Fruit fly (Drosophila melanogaster): ENCODE results near the gene CG3407.
A peak's percentile ranks its signal among the peaks of the same experiment; 100 is the strongest.

CG3407 gene

DNA sequence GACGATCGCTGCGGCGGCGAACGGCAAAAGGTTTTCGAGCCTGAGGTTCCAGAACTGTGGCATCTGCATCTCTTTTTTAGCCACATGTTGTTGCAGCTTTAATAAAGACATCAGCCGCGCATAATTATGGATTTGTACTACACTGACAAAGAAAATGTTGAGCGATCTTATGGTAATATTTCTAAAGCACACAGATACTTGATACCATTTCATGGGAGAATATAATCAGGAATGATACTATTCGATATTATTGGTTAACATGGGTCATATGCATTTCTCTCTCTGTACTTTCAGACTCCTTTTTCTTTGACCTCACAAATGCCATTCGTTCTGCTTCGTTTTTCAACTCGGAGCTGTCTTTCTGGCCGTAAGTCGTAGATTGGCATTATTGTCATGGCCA is 38.9 kb upstream of the CG3407 start (continued):
- TF ChIP-seq Scr (GFP tag; IDR thresholded peaks at IDR 0.05; ENCODE audit: partially characterized antibody): no peak
- TF ChIP-seq Hmx (GFP tag; optimal IDR thresholded peaks at IDR 0.05): no peak
- TF ChIP-seq nom (GFP tag; optimal IDR thresholded peaks at IDR 0.05): no peak
- TF ChIP-seq tna (GFP tag; IDR thresholded peaks at IDR 0.05; ENCODE audit: partially characterized antibody): no peak
- TF ChIP-seq H2.0 (GFP tag; IDR thresholded peaks at IDR 0.05): no peak
- no peak for TF ChIP-seq gfzf (GFP tag; optimal IDR thresholded peaks at IDR 0.05)
- peak; percentile 5 for TF ChIP-seq CG8924 (tag; optimal IDR thresholded peaks at IDR 0.05)
- TF ChIP-seq aop (GFP tag; IDR thresholded peaks at IDR 0.05): 0 out of 2 replicates have a peak, but pooled peaks have one; percentile 18
- TF ChIP-seq amos (GFP tag; IDR thresholded peaks at IDR 0.05; ENCODE audit: partially characterized antibody): no peak
- TF ChIP-seq CG5245 (GFP tag; optimal IDR thresholded peaks at IDR 0.05): peak; percentile 51
- TF ChIP-seq CG17186 (GFP tag; optimal IDR thresholded peaks at IDR 0.05): no peak
- no peak for TF ChIP-seq CG12744 (GFP tag; optimal IDR thresholded peaks at IDR 0.05)
- peak; percentile 53; the same call in 1 of the 2 replicates for TF ChIP-seq CG31441 (GFP tag; IDR thresholded peaks at IDR 0.05)
- peak; percentile 52 for TF ChIP-seq CG15696 (tag; optimal IDR thresholded peaks at IDR 0.05)
- TF ChIP-seq CG2120 (GFP tag; optimal IDR thresholded peaks at IDR 0.05): no peak
- TF ChIP-seq Lpt (GFP tag; optimal IDR thresholded peaks at IDR 0.05): no peak
- TF ChIP-seq CG15601 (tag; optimal IDR thresholded peaks at IDR 0.05): peak; percentile 66
- TF ChIP-seq CG14860 (GFP tag; IDR thresholded peaks at IDR 0.05; ENCODE audit: partially characterized antibody): no peak
- TF ChIP-seq mirr (GFP tag; optimal IDR thresholded peaks at IDR 0.05): no peak
- TF ChIP-seq CG8281 (tag; optimal IDR thresholded peaks at IDR 0.05): no peak
- peak; percentile 9 for TF ChIP-seq bab2 (GFP tag; optimal IDR thresholded peaks at IDR 0.05)
- no peak for TF ChIP-seq run (tag; optimal IDR thresholded peaks at IDR 0.05)
- no peak for TF ChIP-seq stc (GFP tag; IDR thresholded peaks at IDR 0.05)
- TF ChIP-seq stwl (tag; optimal IDR thresholded peaks at IDR 0.05): peak; percentile 2
- no peak for TF ChIP-seq grn (GFP tag; optimal IDR thresholded peaks at IDR 0.05)
- no peak for TF ChIP-seq CG6854 (GFP tag; optimal IDR thresholded peaks at IDR 0.05)
- no peak for TF ChIP-seq zfh2 (GFP tag; optimal IDR thresholded peaks at IDR 0.05)
- TF ChIP-seq dm (GFP tag; optimal IDR thresholded peaks at IDR 0.05): peak; percentile 6
- no peak for TF ChIP-seq CG6683 (GFP tag; optimal IDR thresholded peaks at IDR 0.05)
- no peak for TF ChIP-seq Nf-YC (tag; optimal IDR thresholded peaks at IDR 0.05)
- no peak for TF ChIP-seq al (GFP tag; IDR thresholded peaks at IDR 0.05)
- no peak for TF ChIP-seq CG3065 (GFP tag; optimal IDR thresholded peaks at IDR 0.05)
- TF ChIP-seq CG2202 (tag; optimal IDR thresholded peaks at IDR 0.05): peak; percentile 34
- no peak for TF ChIP-seq CG11085 (GFP tag; IDR thresholded peaks at IDR 0.05)
- TF ChIP-seq odd (GFP tag; optimal IDR thresholded peaks at IDR 0.05): no peak
- TF ChIP-seq CG1529 (GFP tag; optimal IDR thresholded peaks at IDR 0.05): peak; percentile 20
- TF ChIP-seq tin (GFP tag; optimal IDR thresholded peaks at IDR 0.05): peak; percentile 63
- no peak for TF ChIP-seq CG13894 (tag; optimal IDR thresholded peaks at IDR 0.05)
- no peak for TF ChIP-seq CG10274 (GFP tag; optimal IDR thresholded peaks at IDR 0.05)
- TF ChIP-seq ttk (GFP tag; IDR thresholded peaks at IDR 0.05): no peak
- peak; percentile 25 for TF ChIP-seq CG4707 (GFP tag; optimal IDR thresholded peaks at IDR 0.05)
- TF ChIP-seq CG8359 (GFP tag; optimal IDR thresholded peaks at IDR 0.05; ENCODE audit: borderline replicate concordance): no peak
- no peak for TF ChIP-seq ase (GFP tag; IDR thresholded peaks at IDR 0.05)
- peak; percentile 66; the same call in 1 of the 2 replicates for TF ChIP-seq chm (GFP tag; IDR thresholded peaks at IDR 0.05)
- peak; percentile 65 for TF ChIP-seq CG17328 (GFP tag; IDR thresholded peaks at IDR 0.05)
- peak; percentile 64 for TF ChIP-seq vvl (GFP tag; IDR thresholded peaks at IDR 0.05)
- no peak for TF ChIP-seq CG17568 (GFP tag; optimal IDR thresholded peaks at IDR 0.05)
- no peak for TF ChIP-seq Hr78 (GFP tag; optimal IDR thresholded peaks at IDR 0.05)
- no peak for TF ChIP-seq scrt (GFP tag; optimal IDR thresholded peaks at IDR 0.05)
- peak; percentile 43 for TF ChIP-seq Camta (GFP tag; optimal IDR thresholded peaks at IDR 0.05)
- no peak for TF ChIP-seq Hr3 (GFP tag; optimal IDR thresholded peaks at IDR 0.05)

All from whole organism, embryonic.